Worm (Caenorhabditis elegans) whole organism, early embryonic: ENCODE data around the gene cic-1.

Source experiments
- F13C5.2 ChIP-seq: sonication (generic microtip); optimal IDR thresholded peaks from 2 replicates; lab custom pipeline; 2017; ENCODE audit warnings: mild to moderate bottlenecking, missing genetic modification characterization, inconsistent platforms, missing compliant biosample characterization
- aly-1 ChIP-seq: sonication (generic microtip); optimal IDR thresholded peaks from 2 replicates; lab custom pipeline; 2016; ENCODE audit warnings: missing genetic modification characterization, missing compliant biosample characterization
- ceh-13 ChIP-seq: fragments of 200-800 bp; sonication (Bioruptor generic); optimal IDR thresholded peaks from 2 replicates; lab custom pipeline; 2018; ENCODE audit warnings: mild to moderate bottlenecking, missing genetic modification characterization, missing compliant biosample characterization
- ceh-36 ChIP-seq: sonication (generic microtip); optimal IDR thresholded peaks from 2 replicates; lab custom pipeline; 2016; ENCODE audit warnings: missing genetic modification characterization, inconsistent platforms, missing compliant biosample characterization
- hmbx-1 ChIP-seq: sonication (generic microtip); optimal IDR thresholded peaks from 2 replicates; lab custom pipeline; 2016; ENCODE audit warnings: mild to moderate bottlenecking, missing genetic modification characterization, missing compliant biosample characterization
- hnd-1 ChIP-seq: sonication (generic microtip); optimal IDR thresholded peaks from 2 replicates; lab custom pipeline; 2016; ENCODE audit warnings: missing genetic modification characterization, missing compliant biosample characterization
- pes-1 ChIP-seq: fragments of 200-800 bp; sonication (Bioruptor generic); IDR thresholded peaks from 2 replicates; pipeline ENCODE4 v1.3.6; 2022; ENCODE audit warnings: missing genetic modification reagents, missing genetic modification characterization, missing compliant biosample characterization
- sea-1 ChIP-seq: fragments of 200-800 bp; sonication (Bioruptor generic); conservative IDR thresholded peaks from 2 replicates; pipeline ENCODE4 v1.3.6; 2022; ENCODE audit warnings: missing genetic modification characterization, missing compliant biosample characterization
- tbx-11 ChIP-seq: fragments of 200-800 bp; sonication (Bioruptor generic); IDR thresholded peaks from 2 replicates; pipeline ENCODE4 v1.3.6; 2022; ENCODE audit warnings: missing genetic modification characterization, missing compliant biosample characterization
- tbx-37 ChIP-seq: fragments of 200-800 bp; sonication (Bioruptor generic); conservative IDR thresholded peaks from 2 replicates; pipeline ENCODE4 v1.3.6; 2022; ENCODE audit warnings: missing genetic modification reagents, missing genetic modification characterization, missing compliant biosample characterization

The cic-1 gene

ce11 chrIII:2349956-2350355 lies 51.1 kb downstream of the cic-1 start:
- no peak for TF ChIP-seq tbx-37
- TF ChIP-seq aly-1 (tag; lab: Kevin White, UChicago), result no peak
- TF ChIP-seq hmbx-1 (tag; lab: Kevin White, UChicago), result no peak
- no peak for TF ChIP-seq hnd-1 (tag; lab: Kevin White, UChicago)
- TF ChIP-seq ceh-13 (GFP tag; lab: Kevin White, UChicago), result no peak

- TF ChIP-seq pes-1 (GFP tag; lab: Robert Waterston, UW) (no peak), ceh-13 (GFP tag; lab: Kevin White, UChicago) (no peak), aly-1 (tag; lab: Kevin White, UChicago) (no peak), F13C5.2 (no peak), ceh-36 (tag; lab: Kevin White, UChicago) (no peak), hmbx-1 (tag; lab: Kevin White, UChicago) (no peak), tbx-11 (GFP tag; lab: Robert Waterston, UW) (no peak), sea-1 (GFP tag; lab: Robert Waterston, UW) (no peak)
These were observed 53.7 kb downstream of the cic-1 start, which contains the start of gene gip-1 for ce11 chrIII:2347291-2347690. Gene gip-1, plus strand, starts transcription at chrIII:2347591.
